Worm (Caenorhabditis elegans) whole organism, L4 larva: ENCODE measurements around the gene C17G10.1.

Source experiments
- R02D3.7 ChIP-seq: fragments of 150-350 bp; sonication (generic microtip); optimal IDR thresholded peaks from 3 replicates; lab custom pipeline; 2014; ENCODE audit warnings: missing biosample characterization, missing genetic modification characterization
- lin-39 ChIP-seq: fragments of 150-350 bp; optimal IDR thresholded peaks from 2 replicates; lab custom pipeline; 2014; ENCODE audit warnings: missing biosample characterization, missing genetic modification reagents, missing genetic modification characterization
- nhr-77 ChIP-seq: fragments of 150-350 bp; optimal IDR thresholded peaks from 2 replicates; lab custom pipeline; 2014; ENCODE audit warnings: missing biosample characterization, missing genetic modification characterization
- unc-39 ChIP-seq: sonication (generic microtip); optimal IDR thresholded peaks from 2 replicates; lab custom pipeline; 2017; ENCODE audit warnings: missing biosample characterization, missing genetic modification characterization

ce11 chrII:5551517-5551916, 44.8 kb upstream of the C17G10.1 start, which contains the start of gene C17C3.5:
- no peak for TF ChIP-seq nhr-77 (tag; lab: Kevin White, UChicago)
- no peak for TF ChIP-seq lin-39
- no peak for TF ChIP-seq unc-39 (tag; lab: Kevin White, UChicago)
- no peak for TF ChIP-seq R02D3.7
